Fruit fly (Drosophila melanogaster) S2 (cell line): ENCODE measurements around the gene Tig.

Experiments
- CG8478 ChIP-seq: fragments of >200 bp; optimal IDR thresholded peaks from 2 replicates; lab custom pipeline; 2018
- CTCF ChIP-seq, 2 experiments: fragments of >200 bp; optimal IDR thresholded peaks; 2 replicates each; lab custom pipeline; 2018

Gene Tig

DNA sequence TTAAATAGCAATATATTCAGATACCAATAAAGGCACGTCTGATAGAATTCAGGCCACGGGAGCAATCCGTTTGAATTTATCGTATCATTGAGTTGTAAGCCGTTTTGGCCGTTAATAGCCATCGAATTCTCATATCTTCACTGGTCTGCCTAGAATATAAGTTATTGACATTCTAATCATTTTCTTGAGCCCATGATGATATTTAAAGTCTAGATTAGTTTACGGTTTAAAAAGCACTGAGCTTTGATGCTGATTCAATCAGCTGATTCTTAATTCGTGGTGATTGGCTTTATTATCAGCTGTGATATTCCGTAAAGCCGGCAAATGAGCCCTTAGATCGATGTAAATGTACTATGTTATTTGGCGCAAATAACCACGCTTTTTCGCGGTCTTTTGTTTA is 51.0 kb downstream of the Tig start, which contains the start of gene slam:
Gene slam, plus strand, starts transcription at position 301 of the 400 bp plus-strand sequence.
- no peak for TF ChIP-seq CTCF (optimal IDR thresholded peaks at IDR 0.05; lab: Kevin White, UChicago)
- TF ChIP-seq CG8478 (lab: Kevin White, UChicago), result no peak

DNA sequence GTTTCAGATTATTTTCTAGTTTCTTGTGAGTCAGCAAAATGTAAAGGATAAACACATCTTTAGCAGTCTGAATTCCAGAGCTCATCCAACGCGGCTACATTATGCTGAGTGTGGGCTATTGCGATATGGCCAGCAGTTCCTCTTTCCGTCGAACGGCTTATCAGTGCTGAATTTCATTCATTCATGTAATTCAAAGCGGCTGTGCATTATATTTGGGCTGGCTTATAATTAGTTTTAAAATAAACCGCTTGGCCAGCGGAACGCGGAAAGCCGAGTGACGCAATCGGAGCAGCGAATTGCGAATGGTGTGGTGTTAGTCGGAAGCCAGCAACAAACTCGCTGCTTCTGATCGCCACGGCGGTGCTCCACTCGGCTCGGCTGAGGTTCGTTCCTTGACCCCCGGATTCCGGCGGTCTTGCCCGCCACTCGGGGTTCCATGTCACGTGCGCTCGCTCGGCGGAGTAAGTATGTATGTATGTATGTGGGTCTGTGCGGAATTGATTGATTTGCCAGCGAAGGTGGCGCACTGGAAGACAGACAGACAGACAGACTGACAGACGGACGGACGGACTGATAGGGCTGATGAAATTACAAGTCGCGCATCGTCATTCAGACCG is 52.0 kb downstream of the Tig start:
- TF ChIP-seq CG8478 (lab: Kevin White, UChicago), result no peak
- TF ChIP-seq CTCF (optimal IDR thresholded peaks at IDR 0.05; lab: Kevin White, UChicago), result no peak

DNA sequence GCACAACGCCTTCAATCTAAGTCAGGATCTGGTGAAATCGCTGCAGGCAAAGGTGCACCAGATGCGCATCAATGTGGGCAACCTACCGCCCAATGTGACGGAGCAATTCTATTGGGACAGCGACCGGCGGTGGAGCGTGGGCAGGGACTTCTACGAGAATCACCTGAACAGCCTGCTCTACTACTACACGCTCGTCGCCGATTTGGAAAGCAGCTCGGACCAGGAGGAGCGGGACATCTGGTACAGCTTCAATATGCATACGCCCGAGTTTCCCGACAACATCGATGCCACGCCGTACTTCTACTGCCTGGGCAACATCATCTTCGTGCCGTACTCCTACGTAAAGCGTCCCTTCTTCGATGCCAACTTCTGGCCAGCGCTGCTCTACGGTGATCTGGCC is 53.8 kb downstream of the Tig start:
- TF ChIP-seq CG8478 (lab: Kevin White, UChicago) (no peak), CTCF (optimal IDR thresholded peaks at IDR 0.05; lab: Kevin White, UChicago) (no peak)

DNA sequence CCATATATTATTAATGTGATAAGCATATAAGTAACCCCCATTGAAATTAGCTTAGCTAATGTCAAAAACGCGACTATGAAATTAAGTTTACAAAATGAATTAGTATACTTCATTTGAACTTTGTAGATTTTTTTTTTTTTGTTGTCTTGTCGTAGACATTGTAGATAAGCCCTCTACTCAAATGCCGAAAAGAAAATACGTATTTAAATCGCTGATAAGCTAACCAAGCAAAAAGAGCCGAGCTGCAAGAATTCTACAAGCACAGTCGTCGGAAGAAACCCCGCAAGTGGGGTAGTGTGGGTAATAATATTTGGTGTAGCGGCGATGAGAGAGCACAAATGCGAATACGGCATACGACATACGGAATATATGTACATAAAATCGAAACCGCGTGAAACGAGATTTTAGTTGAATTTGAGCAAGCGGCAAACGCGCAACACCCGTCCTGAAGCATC is 55.6 kb downstream of the Tig start, which contains the start of gene Nepl4:
Gene Nepl4, plus strand, starts transcription at position 405 of the 455 bp plus-strand sequence.
- TF ChIP-seq CG8478 (lab: Kevin White, UChicago), result no peak
- no peak for TF ChIP-seq CTCF (optimal IDR thresholded peaks at IDR 0.05; lab: Kevin White, UChicago)

DNA sequence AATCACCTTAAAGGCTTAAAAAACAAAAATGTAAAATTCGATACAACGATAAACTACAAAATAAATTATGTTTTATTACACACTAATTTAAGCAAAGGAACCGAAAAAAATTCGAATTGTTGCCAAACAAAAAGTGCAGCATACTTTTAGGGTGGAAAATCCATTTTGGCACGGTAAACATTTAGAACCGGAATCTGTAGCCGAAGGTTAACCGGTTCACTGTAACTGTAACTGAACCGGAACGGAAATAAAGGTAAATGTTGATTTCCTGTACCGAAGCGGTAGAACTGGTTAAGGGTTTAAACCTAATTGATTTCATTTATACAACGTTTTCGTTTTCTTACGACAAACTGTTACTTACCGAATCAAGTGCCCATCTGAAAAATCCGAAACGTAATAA is 56.2 kb downstream of the Tig start:
- TF ChIP-seq CG8478 (lab: Kevin White, UChicago) (no peak), CTCF (optimal IDR thresholded peaks at IDR 0.05; lab: Kevin White, UChicago) (no peak)
